Worm (Caenorhabditis elegans): ENCODE measurements around the gene fbxa-214.

ce11 chrV:6101243-6101898 is 31.5 kb upstream of the fbxa-214 start:
- TF ChIP-seq ztf-11 (tag; optimal IDR thresholded peaks at IDR 0.05) = no peak
- TF ChIP-seq pha-4 (GFP tag; IDR thresholded peaks at IDR 0.05) = no peak
- no peak for TF ChIP-seq pha-4 (tag; optimal IDR thresholded peaks at IDR 0.05)
- TF ChIP-seq mdt-29 (GFP tag; IDR thresholded peaks at IDR 0.05) = no peak
- no peak for TF ChIP-seq ama-1 (optimal IDR thresholded peaks at IDR 0.05)
- TF ChIP-seq F10B5.3 (tag; optimal IDR thresholded peaks at IDR 0.05) = no peak
- TF ChIP-seq lin-39 (tag; optimal IDR thresholded peaks at IDR 0.05) = no peak
- no peak for TF ChIP-seq mdl-1 (tag; optimal IDR thresholded peaks at IDR 0.05)
- no peak for TF ChIP-seq fos-1 (tag; optimal IDR thresholded peaks at IDR 0.05)
- TF ChIP-seq nhr-42 (GFP tag; IDR thresholded peaks at IDR 0.05) = no peak
- TF ChIP-seq tag-97 (GFP tag; IDR thresholded peaks at IDR 0.05) = no peak
- TF ChIP-seq aha-1 (tag) = no peak
- no peak for TF ChIP-seq aly-2 (tag; optimal IDR thresholded peaks at IDR 0.05)
- TF ChIP-seq hlh-30 (tag; optimal IDR thresholded peaks at IDR 0.05; ENCODE audit: insufficient read depth) = no peak

Measured in whole organism, L4 larva.